Worm (Caenorhabditis elegans) whole organism, mixed stage, embryonic: Measurements from ENCODE around the gene D2096.13.

Experiments
- M03D4.4 ChIP-seq: sonication (generic microtip); optimal IDR thresholded peaks from 2 replicates; lab custom pipeline; 2017; ENCODE audit warnings: mild to moderate bottlenecking, missing genetic modification characterization, missing compliant biosample characterization
- bed-3 ChIP-seq: fragments of 200-800 bp; sonication (Bioruptor generic); optimal IDR thresholded peaks from 3 replicates; lab custom pipeline; 2018; ENCODE audit warnings: mild to moderate bottlenecking, missing genetic modification characterization, moderate library complexity, missing compliant biosample characterization
- blmp-1 ChIP-seq: fragments of 150-350 bp; optimal IDR thresholded peaks from 2 replicates; lab custom pipeline; 2014; ENCODE audit warnings: missing biosample characterization, missing genetic modification characterization
- ceh-39 ChIP-seq: fragments of 150-350 bp; optimal IDR thresholded peaks from 2 replicates; lab custom pipeline; 2014; ENCODE audit warnings: missing biosample characterization, missing genetic modification characterization
- ceh-43 ChIP-seq: fragments of 200-800 bp; sonication (Bioruptor generic); optimal IDR thresholded peaks from 2 replicates; lab custom pipeline; 2018; ENCODE audit warnings: mild to moderate bottlenecking, missing genetic modification characterization, moderate library complexity, missing compliant biosample characterization
- ceh-83 ChIP-seq: fragments of 200-800 bp; sonication (Bioruptor generic); optimal IDR thresholded peaks from 2 replicates; lab custom pipeline; 2018; ENCODE audit warnings: mild to moderate bottlenecking, missing genetic modification characterization, missing compliant biosample characterization
- ces-1 ChIP-seq: fragments of 150-350 bp; optimal IDR thresholded peaks from 2 replicates; lab custom pipeline; 2014; ENCODE audit warnings: missing biosample characterization, missing genetic modification reagents, missing genetic modification characterization
- cnd-1 ChIP-seq: fragments of 200-800 bp; sonication (Bioruptor generic); optimal IDR thresholded peaks from 2 replicates; lab custom pipeline; 2018; ENCODE audit warnings: mild to moderate bottlenecking, missing genetic modification characterization, missing compliant biosample characterization
- elt-3 ChIP-seq: fragments of 150-350 bp; optimal IDR thresholded peaks from 2 replicates; lab custom pipeline; 2014; ENCODE audit warnings: missing biosample characterization, missing genetic modification characterization
- flh-1 ChIP-seq: fragments of 200-800 bp; sonication (Bioruptor generic); optimal IDR thresholded peaks from 2 replicates; lab custom pipeline; 2018; ENCODE audit warnings: mild to moderate bottlenecking, missing genetic modification characterization, moderate library complexity, missing compliant biosample characterization
- ham-2 ChIP-seq: fragments of 200-800 bp; sonication (Bioruptor generic); optimal IDR thresholded peaks from 2 replicates; lab custom pipeline; 2018; ENCODE audit warnings: mild to moderate bottlenecking, missing genetic modification characterization, missing compliant biosample characterization
- hlh-1 ChIP-seq: fragments of 150-350 bp; optimal IDR thresholded peaks from 2 replicates; lab custom pipeline; 2014; ENCODE audit warnings: missing biosample characterization, missing genetic modification reagents, missing genetic modification characterization
- lin-13 ChIP-seq: fragments of 150-350 bp; optimal IDR thresholded peaks from 2 replicates; lab custom pipeline; 2014; ENCODE audit warnings: missing biosample characterization, missing genetic modification characterization
- lin-32 ChIP-seq: fragments of 200-800 bp; sonication (Bioruptor generic); optimal IDR thresholded peaks from 2 replicates; lab custom pipeline; 2018; ENCODE audit warnings: mild to moderate bottlenecking, missing genetic modification characterization, missing compliant biosample characterization
- lsy-2 ChIP-seq: fragments of 150-350 bp; optimal IDR thresholded peaks from 2 replicates; lab custom pipeline; 2014; ENCODE audit warnings: missing biosample characterization, missing genetic modification characterization
- mab-5 ChIP-seq: fragments of 150-350 bp; optimal IDR thresholded peaks from 2 replicates; lab custom pipeline; 2014; ENCODE audit warnings: missing biosample characterization, missing genetic modification characterization
- mep-1 ChIP-seq: fragments of 150-350 bp; optimal IDR thresholded peaks from 2 replicates; lab custom pipeline; 2017; ENCODE audit warnings: missing biosample characterization, missing genetic modification reagents, missing genetic modification characterization, inconsistent platforms
- nhr-12 ChIP-seq: fragments of 150-350 bp; optimal IDR thresholded peaks from 2 replicates; lab custom pipeline; 2014; ENCODE audit warnings: missing biosample characterization, missing genetic modification characterization
- nhr-2 ChIP-seq: fragments of 150-350 bp; optimal IDR thresholded peaks from 2 replicates; lab custom pipeline; 2014; ENCODE audit warnings: missing biosample characterization, missing genetic modification characterization
- nhr-237 ChIP-seq: fragments of 150-350 bp; optimal IDR thresholded peaks from 2 replicates; lab custom pipeline; 2014; ENCODE audit warnings: missing biosample characterization, missing genetic modification characterization
- nhr-28 ChIP-seq: fragments of 150-350 bp; optimal IDR thresholded peaks from 2 replicates; lab custom pipeline; 2014; ENCODE audit warnings: missing biosample characterization, missing genetic modification characterization
- nhr-76 ChIP-seq: sonication (generic microtip); optimal IDR thresholded peaks from 2 replicates; lab custom pipeline; 2017; ENCODE audit warnings: missing biosample characterization, missing genetic modification characterization
- pha-4 ChIP-seq: fragments of 150-350 bp; optimal IDR thresholded peaks from 2 replicates; lab custom pipeline; 2018; ENCODE audit warnings: missing biosample characterization, missing genetic modification reagents, missing genetic modification characterization
- sem-2 ChIP-seq: fragments of 200-800 bp; sonication (Bioruptor generic); optimal IDR thresholded peaks from 2 replicates; lab custom pipeline; 2018; ENCODE audit warnings: mild to moderate bottlenecking, missing genetic modification characterization, missing compliant biosample characterization
- sptf-1 ChIP-seq: sonication (generic microtip); optimal IDR thresholded peaks from 2 replicates; lab custom pipeline; 2017; ENCODE audit warnings: mild to moderate bottlenecking, missing genetic modification characterization, moderate library complexity, missing compliant biosample characterization
- tbx-8 ChIP-seq: fragments of 200-800 bp; sonication (Bioruptor generic); optimal IDR thresholded peaks from 2 replicates; lab custom pipeline; 2018; ENCODE audit warnings: mild to moderate bottlenecking, missing genetic modification characterization, moderate library complexity, missing compliant biosample characterization
- unc-120 ChIP-seq: sonication (generic microtip); optimal IDR thresholded peaks from 2 replicates; lab custom pipeline; 2017; ENCODE audit warnings: missing genetic modification characterization, missing compliant biosample characterization; ENCODE audit not compliant: poor library complexity, severe bottlenecking
- unc-62 ChIP-seq: fragments of 150-350 bp; optimal IDR thresholded peaks from 2 replicates; lab custom pipeline; 2014; ENCODE audit warnings: missing biosample characterization, missing genetic modification reagents, missing genetic modification characterization
- zip-8 ChIP-seq: fragments of 150-350 bp; optimal IDR thresholded peaks from 2 replicates; lab custom pipeline; 2014; ENCODE audit warnings: missing biosample characterization, missing genetic modification characterization
- ztf-11 ChIP-seq: fragments of 150-350 bp; optimal IDR thresholded peaks from 2 replicates; lab custom pipeline; 2014; ENCODE audit warnings: missing biosample characterization, missing genetic modification characterization

The D2096.13 gene

ce11 chrIV:8347051-8347450, 11.3 kb downstream of the D2096.13 start, which contains the start of the genes F17E9.18 and F17E9.15:
F17E9.18 (minus strand) TSS chrIV:8347151.
F17E9.15 (plus strand) TSS chrIV:8347418.
- TF ChIP-seq nhr-76 (tag; lab: Kevin White, UChicago) (no peak), ces-1 (GFP tag; lab: Kevin White, UChicago) (no peak), lin-13 (tag; lab: Kevin White, UChicago) (no peak), mep-1 (tag; lab: Kevin White, UChicago) (no peak), sem-2 (no peak), blmp-1 (tag; lab: Kevin White, UChicago) (no peak), tbx-8 (GFP tag; lab: Kevin White, UChicago) (no peak), ceh-43 (GFP tag; lab: Kevin White, UChicago) (no peak), nhr-28 (no peak), nhr-12 (tag; lab: Kevin White, UChicago) (no peak), cnd-1 (no peak), ceh-83 (GFP tag; lab: Kevin White, UChicago) (no peak), flh-1 (GFP tag; lab: Kevin White, UChicago) (no peak), sptf-1 (no peak), nhr-237 (tag; lab: Kevin White, UChicago) (no peak), lin-32 (GFP tag; lab: Kevin White, UChicago) (no peak), unc-62 (GFP tag; lab: Kevin White, UChicago) (no peak)

ce11 chrIV:8345518-8345917, 12.9 kb downstream of the D2096.13 start, which contains the start of gene F17E9.5:
F17E9.5 (plus strand) TSS chrIV:8345818.
- TF ChIP-seq ceh-39 (no peak), ztf-11 (tag; lab: Kevin White, UChicago) (no peak), hlh-1 (tag; lab: Kevin White, UChicago) (no peak), elt-3 (tag; lab: Kevin White, UChicago) (no peak), blmp-1 (tag; lab: Kevin White, UChicago) (no peak), M03D4.4 (tag; lab: Kevin White, UChicago) (no peak), cnd-1 (no peak), mab-5 (tag; lab: Kevin White, UChicago) (no peak), ham-2 (no peak), mep-1 (tag; lab: Kevin White, UChicago) (no peak), unc-62 (GFP tag; lab: Kevin White, UChicago) (no peak), zip-8 (tag; lab: Kevin White, UChicago) (no peak), ceh-43 (GFP tag; lab: Kevin White, UChicago) (no peak)

- TF ChIP-seq unc-120 (tag; lab: Kevin White, UChicago) = no peak
- no peak for TF ChIP-seq lin-32 (GFP tag; lab: Kevin White, UChicago)
- TF ChIP-seq ceh-83 (GFP tag; lab: Kevin White, UChicago) = no peak
- no peak for TF ChIP-seq nhr-28
- no peak for TF ChIP-seq pha-4 (tag; lab: Kevin White, UChicago)
- no peak for TF ChIP-seq nhr-2 (tag; lab: Kevin White, UChicago)
- no peak for TF ChIP-seq zip-8 (tag; lab: Kevin White, UChicago)
Measured at ce11 chrIV:8342385-8342784, 16.0 kb downstream of the D2096.13 start, which contains the start of gene lgc-5. lgc-5 (plus strand) TSS chrIV:8342685.

DNA sequence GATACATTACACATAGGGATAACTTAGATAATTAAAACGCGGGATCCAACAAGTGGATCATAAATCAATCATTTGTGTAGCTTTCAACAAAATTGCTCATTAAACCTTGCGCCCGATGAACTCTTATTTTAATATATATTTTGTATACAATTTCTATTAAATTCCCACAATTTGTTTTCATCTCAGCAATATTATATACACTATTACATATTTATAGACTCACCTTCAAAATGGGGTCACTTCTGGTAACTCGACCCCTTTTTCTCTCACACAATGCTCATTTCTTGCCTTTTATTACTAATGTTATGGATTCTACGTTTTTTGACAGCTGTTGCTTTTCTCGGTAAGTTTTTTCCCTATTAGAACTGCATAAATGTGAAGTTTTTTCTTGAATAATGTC, 18.8 kb downstream of the D2096.13 start, which contains the start of gene lgc-6:
lgc-6 (plus strand) TSS at position 301 of the 400 bp plus-strand sequence.
- TF ChIP-seq nhr-76 (tag; lab: Kevin White, UChicago) (no peak), sptf-1 (no peak), unc-120 (tag; lab: Kevin White, UChicago) (no peak), ceh-83 (GFP tag; lab: Kevin White, UChicago) (no peak), nhr-237 (tag; lab: Kevin White, UChicago) (no peak), lin-13 (tag; lab: Kevin White, UChicago) (no peak), lin-32 (GFP tag; lab: Kevin White, UChicago) (no peak), mab-5 (tag; lab: Kevin White, UChicago) (no peak), bed-3 (GFP tag; lab: Kevin White, UChicago) (no peak), sem-2 (no peak), lsy-2 (tag; lab: Kevin White, UChicago) (no peak), blmp-1 (tag; lab: Kevin White, UChicago) (no peak), zip-8 (tag; lab: Kevin White, UChicago) (no peak), tbx-8 (GFP tag; lab: Kevin White, UChicago) (no peak)
